Worm (Caenorhabditis elegans) whole organism, young adult: ENCODE data around the gene vms-1.

Experiments
- B0035.1 ChIP-seq: sonication (generic microtip); optimal IDR thresholded peaks from 2 replicates; lab custom pipeline; 2016; ENCODE audit warnings: missing genetic modification characterization, mild to moderate bottlenecking, missing compliant biosample characterization, missing genotype, missing genetic modification reagents
- B0261.1 ChIP-seq: sonication (generic microtip); optimal IDR thresholded peaks from 2 replicates; lab custom pipeline; 2016; ENCODE audit warnings: mild to moderate bottlenecking, missing genetic modification characterization, moderate library complexity, missing compliant biosample characterization
- B0336.3 ChIP-seq: fragments of 200-800 bp; sonication (Bioruptor generic); IDR thresholded peaks from 2 replicates; pipeline ENCODE4 v1.3.6; 2022; ENCODE audit warnings: missing genetic modification characterization, missing compliant biosample characterization
- C06A6.2 ChIP-seq: fragments of 200-800 bp; sonication (Bioruptor generic); conservative IDR thresholded peaks from 2 replicates; pipeline ENCODE4 v1.3.6; 2022; ENCODE audit warnings: missing genetic modification characterization, missing compliant biosample characterization
- C17E4.6 ChIP-seq: fragments of 200-800 bp; sonication (Bioruptor generic); IDR thresholded peaks from 2 replicates; pipeline ENCODE4 v1.3.6; 2022; ENCODE audit warnings: missing genetic modification reagents, missing genetic modification characterization, missing compliant biosample characterization
- F33H1.4 ChIP-seq: fragments of 200-800 bp; sonication (Bioruptor generic); IDR thresholded peaks from 2 replicates; pipeline ENCODE4 v1.3.6; 2022; ENCODE audit warnings: missing genetic modification reagents, missing genetic modification characterization, missing compliant biosample characterization
- F37B4.10 ChIP-seq: fragments of 200-800 bp; sonication (Bioruptor generic); IDR thresholded peaks from 2 replicates; pipeline ENCODE4 v1.3.6; 2022; ENCODE audit warnings: missing genetic modification characterization, missing compliant biosample characterization
- F49E8.2 ChIP-seq: sonication (generic microtip); optimal IDR thresholded peaks from 3 replicates; lab custom pipeline; 2017; ENCODE audit warnings: missing genetic modification characterization, mild to moderate bottlenecking, missing compliant biosample characterization, antibody characterized with exemption, moderate library complexity; ENCODE audit not compliant: insufficient read depth
- F55B11.4 ChIP-seq: sonication (generic microtip); optimal IDR thresholded peaks from 2 replicates; lab custom pipeline; 2016; ENCODE audit warnings: missing compliant biosample characterization, missing genetic modification characterization, borderline replicate concordance; ENCODE audit not compliant: insufficient read depth
- Y53F4B.3 ChIP-seq: fragments of 200-800 bp; sonication (Bioruptor generic); IDR thresholded peaks from 2 replicates; pipeline ENCODE4 v1.3.6; 2022; ENCODE audit warnings: missing genetic modification reagents, missing genetic modification characterization, missing compliant biosample characterization
- Y56A3A.18 ChIP-seq: fragments of 200-800 bp; sonication (Bioruptor generic); IDR thresholded peaks from 2 replicates; pipeline ENCODE4 v1.3.6; 2022; ENCODE audit warnings: missing genetic modification reagents, missing genetic modification characterization, missing compliant biosample characterization
- akir-1 ChIP-seq: fragments of 200-800 bp; sonication (Bioruptor generic); optimal IDR thresholded peaks from 2 replicates; lab custom pipeline; 2018; ENCODE audit warnings: mild to moderate bottlenecking, missing genetic modification characterization, moderate library complexity, missing compliant biosample characterization
- ama-1 ChIP-seq, 3 experiments: fragments of 150-350 bp in 1 of 3; sonication (generic microtip) in 2 of 3; optimal IDR thresholded peaks; 2 replicates each; lab custom pipeline; 2014 to 2018; ENCODE audit warnings: missing biosample characterization in 2 of 3, missing genetic modification characterization in 2 of 3, missing genetic modification reagents in 2 of 3
- aptf-2 ChIP-seq: fragments of 200-800 bp; sonication (Bioruptor generic); conservative IDR thresholded peaks from 2 replicates; pipeline ENCODE4 v1.3.6; 2022; ENCODE audit warnings: missing genetic modification reagents, missing genetic modification characterization, missing compliant biosample characterization
- ceh-91 ChIP-seq: fragments of 200-800 bp; sonication (Bioruptor generic); IDR thresholded peaks from 2 replicates; pipeline ENCODE4 v1.3.6; 2022; ENCODE audit warnings: missing genetic modification reagents, missing genetic modification characterization, missing compliant biosample characterization
- chd-7 ChIP-seq: sonication (generic microtip); optimal IDR thresholded peaks from 2 replicates; lab custom pipeline; 2016; ENCODE audit warnings: mild to moderate bottlenecking, missing genetic modification characterization, moderate library complexity, missing compliant biosample characterization
- die-1 ChIP-seq: sonication (generic microtip); optimal IDR thresholded peaks from 2 replicates; lab custom pipeline; 2016; ENCODE audit warnings: missing genotype, mild to moderate bottlenecking, missing genetic modification characterization, missing compliant biosample characterization
- efl-1 ChIP-seq: fragments of 150-350 bp; optimal IDR thresholded peaks from 2 replicates; lab custom pipeline; 2014; ENCODE audit warnings: missing biosample characterization, missing genetic modification reagents, missing genetic modification characterization
- ekl-4 ChIP-seq: fragments of 200-800 bp; sonication (Bioruptor generic); IDR thresholded peaks from 2 replicates; pipeline ENCODE4 v1.3.6; 2022; ENCODE audit warnings: missing genetic modification reagents, missing genetic modification characterization, missing compliant biosample characterization
- ets-4 ChIP-seq: fragments of 200-800 bp; sonication (Bioruptor generic); optimal IDR thresholded peaks from 2 replicates; lab custom pipeline; 2018; ENCODE audit warnings: mild to moderate bottlenecking, missing genetic modification characterization, missing compliant biosample characterization
- him-1 ChIP-seq: sonication (generic microtip); optimal IDR thresholded peaks from 2 replicates; lab custom pipeline; 2016; ENCODE audit warnings: missing genotype, missing genetic modification reagents, missing genetic modification characterization, missing compliant biosample characterization
- hmg-1.2 ChIP-seq: fragments of 200-800 bp; sonication (Bioruptor generic); IDR thresholded peaks from 2 replicates; pipeline ENCODE4 v1.3.6; 2022; ENCODE audit warnings: missing genetic modification reagents, missing genetic modification characterization, missing compliant biosample characterization
- hmg-20 ChIP-seq: fragments of 200-800 bp; sonication (Bioruptor generic); IDR thresholded peaks from 2 replicates; pipeline ENCODE4 v1.3.6; 2022; ENCODE audit warnings: missing genetic modification reagents, missing genetic modification characterization, missing compliant biosample characterization
- lin-26 ChIP-seq: fragments of 200-800 bp; sonication (Bioruptor generic); IDR thresholded peaks from 2 replicates; pipeline ENCODE4 v1.3.6; 2022; ENCODE audit warnings: missing genetic modification reagents, missing genetic modification characterization, missing compliant biosample characterization
- lin-35 ChIP-seq, 3 experiments: fragments of 150-350 bp in 2 of 3; sonication (generic microtip) in 1 of 3; optimal IDR thresholded peaks; 2 replicates each; lab custom pipeline; 2014 to 2018; ENCODE audit warnings: missing biosample characterization in 3 of 3, missing genetic modification characterization in 3 of 3, missing genetic modification reagents in 3 of 3
- lin-54 ChIP-seq: fragments of 200-800 bp; sonication (Bioruptor generic); optimal IDR thresholded peaks from 2 replicates; lab custom pipeline; 2018; ENCODE audit warnings: mild to moderate bottlenecking, missing genetic modification characterization, missing compliant biosample characterization
- lsy-27 ChIP-seq: sonication (generic microtip); optimal IDR thresholded peaks from 2 replicates; lab custom pipeline; 2017; ENCODE audit warnings: missing genetic modification characterization, mild to moderate bottlenecking, missing compliant biosample characterization, antibody characterized with exemption, missing genotype, borderline replicate concordance; ENCODE audit not compliant: insufficient read depth
- madf-8 ChIP-seq: fragments of 200-800 bp; sonication (Bioruptor generic); conservative IDR thresholded peaks from 2 replicates; pipeline ENCODE4 v1.3.6; 2022; ENCODE audit warnings: missing genetic modification reagents, missing genetic modification characterization, missing compliant biosample characterization
- mxl-1 ChIP-seq: sonication (generic microtip); optimal IDR thresholded peaks from 2 replicates; lab custom pipeline; 2016; ENCODE audit warnings: missing genetic modification characterization, missing compliant biosample characterization
- nfya-2 ChIP-seq: fragments of 200-800 bp; sonication (Bioruptor generic); IDR thresholded peaks from 2 replicates; pipeline ENCODE4 v1.3.6; 2022; ENCODE audit warnings: missing genetic modification reagents, missing genetic modification characterization, missing compliant biosample characterization
- nfyb-1 ChIP-seq: fragments of 200-800 bp; sonication (Bioruptor generic); IDR thresholded peaks from 2 replicates; pipeline ENCODE4 v1.3.6; 2022; ENCODE audit warnings: missing genetic modification reagents, missing genetic modification characterization, missing compliant biosample characterization
- nhr-120 ChIP-seq: fragments of 200-800 bp; sonication (Bioruptor generic); IDR thresholded peaks from 2 replicates; pipeline ENCODE4 v1.3.6; 2022; ENCODE audit warnings: missing genetic modification characterization, missing compliant biosample characterization
- nhr-80 ChIP-seq: sonication (generic microtip); optimal IDR thresholded peaks from 2 replicates; lab custom pipeline; 2016; ENCODE audit warnings: missing genetic modification characterization, missing compliant biosample characterization
- repo-1 ChIP-seq: sonication (generic microtip); optimal IDR thresholded peaks from 2 replicates; lab custom pipeline; 2017; ENCODE audit warnings: mild to moderate bottlenecking, missing genetic modification characterization, missing compliant biosample characterization
- rpc-1 ChIP-seq, 2 experiments: fragments of 150-350 bp in 1 of 2; sonication (generic microtip) in 1 of 2; optimal IDR thresholded peaks; 2 replicates each; lab custom pipeline; 2014 to 2018; ENCODE audit warnings: missing biosample characterization in 1 of 2, missing genetic modification characterization in 1 of 2, missing genetic modification reagents in 1 of 2, missing genotype in 1 of 2
- sea-2 ChIP-seq: fragments of 200-800 bp; sonication (Bioruptor generic); IDR thresholded peaks from 2 replicates; pipeline ENCODE4 v1.3.6; 2022; ENCODE audit warnings: missing genetic modification characterization, missing compliant biosample characterization
- snpc-1.3 ChIP-seq: sonication (generic microtip); optimal IDR thresholded peaks from 2 replicates; lab custom pipeline; 2017; ENCODE audit warnings: missing genetic modification characterization, mild to moderate bottlenecking, missing compliant biosample characterization, antibody characterized with exemption, moderate library complexity, missing genotype, missing genetic modification reagents; ENCODE audit not compliant: insufficient read depth
- snpc-3.4 ChIP-seq: sonication (generic microtip); optimal IDR thresholded peaks from 2 replicates; lab custom pipeline; 2017; ENCODE audit warnings: missing genetic modification characterization, mild to moderate bottlenecking, missing compliant biosample characterization, antibody characterized with exemption, moderate library complexity, missing genotype, missing genetic modification reagents
- somi-1 ChIP-seq: fragments of 200-800 bp; sonication (Bioruptor generic); optimal IDR thresholded peaks from 2 replicates; lab custom pipeline; 2018; ENCODE audit warnings: mild to moderate bottlenecking, missing genetic modification characterization, missing compliant biosample characterization
- tlf-1 ChIP-seq: fragments of 200-800 bp; sonication (Bioruptor generic); optimal IDR thresholded peaks from 2 replicates; lab custom pipeline; 2018; ENCODE audit warnings: mild to moderate bottlenecking, missing genetic modification characterization, missing compliant biosample characterization
- unc-130 ChIP-seq: sonication (generic microtip); optimal IDR thresholded peaks from 2 replicates; lab custom pipeline; 2016; ENCODE audit warnings: missing genetic modification reagents, missing genetic modification characterization, missing compliant biosample characterization
- unc-62 ChIP-seq: fragments of 150-350 bp; optimal IDR thresholded peaks from 2 replicates; lab custom pipeline; 2014; ENCODE audit warnings: missing biosample characterization, missing genetic modification reagents, missing genetic modification characterization
- zfh-2 ChIP-seq: fragments of 200-800 bp; sonication (Bioruptor generic); conservative IDR thresholded peaks from 2 replicates; pipeline ENCODE4 v1.3.6; 2022; ENCODE audit warnings: missing genetic modification reagents, missing genetic modification characterization, missing compliant biosample characterization
- zim-3 ChIP-seq: sonication (generic microtip); optimal IDR thresholded peaks from 2 replicates; lab custom pipeline; 2017; ENCODE audit warnings: mild to moderate bottlenecking, missing genetic modification characterization, moderate library complexity, missing compliant biosample characterization
- ztf-22 ChIP-seq: fragments of 200-800 bp; sonication (Bioruptor generic); optimal IDR thresholded peaks from 2 replicates; lab custom pipeline; 2018; ENCODE audit warnings: mild to moderate bottlenecking, missing genetic modification characterization, moderate library complexity, missing compliant biosample characterization
- ztf-28 ChIP-seq: fragments of 200-800 bp; sonication (Bioruptor generic); IDR thresholded peaks from 2 replicates; pipeline ENCODE4 v1.3.6; 2022; ENCODE audit warnings: missing genetic modification reagents, missing genetic modification characterization, missing compliant biosample characterization
- ztf-3 ChIP-seq: fragments of 200-800 bp; sonication (Bioruptor generic); optimal IDR thresholded peaks from 2 replicates; lab custom pipeline; 2018; ENCODE audit warnings: mild to moderate bottlenecking, missing genetic modification characterization, missing compliant biosample characterization

The vms-1 gene

ce11 chrIII:8043784-8044183, 44.6 kb upstream of the vms-1 start (continued):
- TF ChIP-seq unc-62 (GFP tag; lab: Kevin White, UChicago), result peak; percentile 71
- peak; percentile 93 for TF ChIP-seq ceh-91 (GFP tag; lab: Robert Waterston, UW)
- TF ChIP-seq rpc-1 (optimal IDR thresholded peaks at IDR 0.05; lab: Kevin White, UChicago), result peak; percentile 7
- TF ChIP-seq rpc-1 (tag; optimal IDR thresholded peaks at IDR 0.05; lab: Kevin White, UChicago), result peak; percentile 20
- peak; percentile 91 for TF ChIP-seq snpc-3.4 (tag; lab: Kevin White, UChicago)
- TF ChIP-seq akir-1, result peak; percentile 95
- peak; percentile 90; the same call in 1 of the 2 replicates for TF ChIP-seq B0336.3 (GFP tag; lab: Robert Waterston, UW)
- peak; percentile 88; the same call in 1 of the 2 replicates for TF ChIP-seq F37B4.10 (GFP tag; lab: Robert Waterston, UW)
- TF ChIP-seq nfya-2 (GFP tag; lab: Robert Waterston, UW), result no peak
- peak; percentile 99 for TF ChIP-seq nhr-80
- peak; percentile 85 for TF ChIP-seq F33H1.4
- TF ChIP-seq die-1 (tag; lab: Kevin White, UChicago), result peak; percentile 97
- peak; percentile 88 for TF ChIP-seq hmg-1.2
- TF ChIP-seq snpc-1.3 (tag; lab: Kevin White, UChicago), result peak; percentile 89
- TF ChIP-seq zim-3 (tag; lab: Kevin White, UChicago), result peak; percentile 99
- TF ChIP-seq tlf-1 (GFP tag; lab: Kevin White, UChicago), result peak; percentile 93
- TF ChIP-seq chd-7 (tag; lab: Kevin White, UChicago), result peak; percentile 95
- peak; percentile 97 for TF ChIP-seq lin-26 (GFP tag; lab: Robert Waterston, UW)
- peak; percentile 96 for TF ChIP-seq C17E4.6 (GFP tag; lab: Robert Waterston, UW)
- TF ChIP-seq zfh-2 (GFP tag; lab: Robert Waterston, UW), result no peak
- peak; percentile 83 for TF ChIP-seq efl-1 (GFP tag; lab: Kevin White, UChicago)
- TF ChIP-seq unc-130 (GFP tag; lab: Kevin White, UChicago), result peak; percentile 99
- TF ChIP-seq ekl-4 (GFP tag; lab: Robert Waterston, UW), result peak; percentile 93
- TF ChIP-seq ztf-28 (GFP tag; lab: Robert Waterston, UW), result peak; percentile 100
- TF ChIP-seq somi-1 (GFP tag; lab: Kevin White, UChicago), result peak; percentile 97
- peak; percentile 2 for TF ChIP-seq repo-1
- TF ChIP-seq madf-8 (GFP tag; lab: Robert Waterston, UW), result peak; percentile 76
- TF ChIP-seq sea-2, result no peak
- peak; percentile 66 for TF ChIP-seq ztf-3
- TF ChIP-seq ets-4 (GFP tag; lab: Kevin White, UChicago), result peak; percentile 74
- TF ChIP-seq Y56A3A.18, result 0 out of 2 replicates have a peak, but pooled peaks have one; percentile 58
- TF ChIP-seq nhr-120, result 0 out of 2 replicates have a peak, but pooled peaks have one; percentile 49
- TF ChIP-seq Y53F4B.3 (GFP tag; lab: Robert Waterston, UW), result peak; percentile 96
- peak; percentile 89 for TF ChIP-seq him-1 (tag; lab: Kevin White, UChicago)
- peak; percentile 96 for TF ChIP-seq lin-54 (GFP tag; lab: Kevin White, UChicago)
- TF ChIP-seq nfyb-1, result no peak; the same call in 1 of the 2 replicates
- peak; percentile 51 for TF ChIP-seq B0261.1 (tag; lab: Kevin White, UChicago)
- TF ChIP-seq hmg-20 (GFP tag; lab: Robert Waterston, UW), result peak; percentile 81
- no peak for TF ChIP-seq ama-1 (optimal IDR thresholded peaks at IDR 0.05; lab: Kevin White, UChicago)
- no peak for TF ChIP-seq ama-1 (GFP tag; optimal IDR thresholded peaks at IDR 0.05; lab: Kevin White, UChicago)
- peak; percentile 92 for TF ChIP-seq mxl-1 (tag; lab: Kevin White, UChicago)
- peak; percentile 37 for TF ChIP-seq lsy-27 (tag; lab: Kevin White, UChicago)
- peak; percentile 92 for TF ChIP-seq B0035.1 (tag; lab: Kevin White, UChicago)
- peak; percentile 67; the same call in 1 of the 2 replicates for TF ChIP-seq C06A6.2
- no peak for TF ChIP-seq F55B11.4 (tag; lab: Kevin White, UChicago)
- TF ChIP-seq F49E8.2, result peak; percentile 97
- peak; percentile 93 for TF ChIP-seq ztf-22 (GFP tag; lab: Kevin White, UChicago)
- TF ChIP-seq lin-35 (GFP tag; optimal IDR thresholded peaks at IDR 0.05; lab: Kevin White, UChicago), result peak in 2 of 3 experiments; percentile 69 to 97
- peak; percentile 98 for TF ChIP-seq aptf-2 (GFP tag; lab: Robert Waterston, UW)
